Worm (Caenorhabditis elegans) whole organism, L4/young adult: ENCODE data around the gene cct-4.

Experiments
- dao-5 ChIP-seq: sonication (generic microtip); optimal IDR thresholded peaks from 2 replicates; lab custom pipeline; 2016; ENCODE audit warnings: missing genotype, missing genetic modification characterization, moderate library complexity, missing compliant biosample characterization
- him-1 ChIP-seq: sonication (generic microtip); optimal IDR thresholded peaks from 2 replicates; lab custom pipeline; 2016; ENCODE audit warnings: missing genotype, missing genetic modification reagents, missing genetic modification characterization, missing compliant biosample characterization

DNA sequence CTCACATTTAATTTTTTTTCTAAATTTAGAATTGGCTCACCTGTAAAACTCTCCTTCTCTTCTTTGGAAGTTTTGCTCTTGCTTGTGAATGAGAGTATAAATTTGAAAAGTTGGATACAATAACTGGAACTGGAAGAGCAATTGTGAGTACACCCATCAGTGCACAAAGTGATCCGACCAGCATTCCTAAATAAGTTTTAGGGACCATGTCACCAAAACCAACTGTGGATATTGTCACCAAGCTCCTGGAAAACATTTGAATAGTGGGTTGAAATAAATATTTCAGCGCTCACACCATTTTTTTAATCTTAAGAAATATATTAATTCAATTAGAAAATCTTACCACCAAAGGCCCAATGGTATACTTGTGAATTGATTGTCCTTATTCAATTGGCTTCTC is 24.8 kb downstream of the cct-4 start:
- no peak for TF ChIP-seq him-1 (tag; lab: Kevin White, UChicago)
- no peak for TF ChIP-seq dao-5 (tag; lab: Kevin White, UChicago)
